Worm (Caenorhabditis elegans): ENCODE measurements around the gene C13F10.6.

Gene C13F10.6

DNA sequence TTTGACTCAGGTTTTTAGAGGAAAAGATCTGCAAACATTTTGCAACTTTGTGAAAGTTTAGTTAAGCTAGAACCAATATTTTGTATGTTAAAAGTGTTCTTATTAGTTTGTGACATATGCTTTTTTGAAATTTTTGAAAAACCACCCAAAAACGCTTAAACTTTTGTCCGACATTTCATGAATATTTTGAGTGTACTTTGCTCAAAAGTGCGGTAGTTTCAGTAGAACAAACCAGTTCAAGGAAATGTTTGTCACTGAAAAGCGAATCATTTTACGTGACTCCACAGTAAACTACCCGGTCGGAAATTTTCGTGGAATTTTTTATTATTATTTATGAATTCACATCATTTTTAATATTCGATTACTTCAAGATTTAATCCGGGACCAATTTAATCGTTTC is 36.3 kb downstream of the C13F10.6 start, which contains the start of gene pitr-5:
Gene pitr-5, plus strand, starts transcription at position 301 of the 400 bp plus-strand sequence.
- TF ChIP-seq mml-1 (tag; optimal IDR thresholded peaks at IDR 0.05) (no peak), daf-12 (tag; optimal IDR thresholded peaks at IDR 0.05) (no peak), skn-1 (tag; optimal IDR thresholded peaks at IDR 0.05) (no peak), jun-1 (tag; optimal IDR thresholded peaks at IDR 0.05) (no peak), elt-2 (tag; optimal IDR thresholded peaks at IDR 0.05) (no peak), fkh-2 (tag; optimal IDR thresholded peaks at IDR 0.05) (no peak), nhr-23 (tag; optimal IDR thresholded peaks at IDR 0.05) (no peak), egl-5 (tag; optimal IDR thresholded peaks at IDR 0.05) (no peak), nfya-1 (tag; optimal IDR thresholded peaks at IDR 0.05; ENCODE audit: insufficient read depth) (no peak), ceh-16 (tag; optimal IDR thresholded peaks at IDR 0.05) (no peak), egl-27 (tag; optimal IDR thresholded peaks at IDR 0.05) (no peak)

DNA sequence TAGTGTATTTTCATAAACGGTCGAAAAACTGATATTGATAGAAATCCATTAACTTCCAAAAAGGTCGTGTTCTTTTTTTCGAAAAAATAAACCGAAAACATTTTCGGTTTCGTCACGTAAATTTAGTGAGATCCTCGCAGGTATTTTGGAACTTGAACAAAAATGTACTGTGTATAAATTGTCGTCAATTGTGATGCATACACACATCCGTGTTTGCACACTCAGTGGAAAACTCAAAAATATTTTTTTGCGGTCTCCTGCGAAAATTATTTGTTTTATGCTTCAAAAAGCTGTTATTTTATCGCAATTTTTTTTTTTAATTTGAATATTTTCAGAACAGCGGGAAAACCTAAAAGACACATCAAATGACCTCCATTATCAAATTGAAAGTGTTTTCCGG is 42.0 kb downstream of the C13F10.6 start, which contains the start of gene cpsf-2:
Gene cpsf-2, plus strand, starts transcription at position 330 of the 400 bp plus-strand sequence.
- TF ChIP-seq nhr-11 (tag; optimal IDR thresholded peaks at IDR 0.05) (no peak), ztf-4 (tag; optimal IDR thresholded peaks at IDR 0.05) (no peak), nhr-77 (tag; optimal IDR thresholded peaks at IDR 0.05) (no peak), ZK546.5 (tag; optimal IDR thresholded peaks at IDR 0.05) (no peak), fos-1 (tag; optimal IDR thresholded peaks at IDR 0.05) (no peak), nhr-43 (tag; optimal IDR thresholded peaks at IDR 0.05; ENCODE audit: poor library complexity, severe bottlenecking) (no peak), unc-62 (GFP tag; optimal IDR thresholded peaks at IDR 0.05) (no peak), nhr-67 (tag; optimal IDR thresholded peaks at IDR 0.05) (no peak), nfya-1 (tag; optimal IDR thresholded peaks at IDR 0.05; ENCODE audit: insufficient read depth) (peak; percentile 14), hmg-11 (tag; optimal IDR thresholded peaks at IDR 0.05) (peak; percentile 60), lsy-12 (tag; optimal IDR thresholded peaks at IDR 0.05) (no peak), eor-1 (tag; optimal IDR thresholded peaks at IDR 0.05) (no peak), skn-1 (tag; optimal IDR thresholded peaks at IDR 0.05) (no peak), snpc-4 (tag; optimal IDR thresholded peaks at IDR 0.05) (no peak), fkh-10 (GFP tag; optimal IDR thresholded peaks at IDR 0.05) (no peak)

DNA sequence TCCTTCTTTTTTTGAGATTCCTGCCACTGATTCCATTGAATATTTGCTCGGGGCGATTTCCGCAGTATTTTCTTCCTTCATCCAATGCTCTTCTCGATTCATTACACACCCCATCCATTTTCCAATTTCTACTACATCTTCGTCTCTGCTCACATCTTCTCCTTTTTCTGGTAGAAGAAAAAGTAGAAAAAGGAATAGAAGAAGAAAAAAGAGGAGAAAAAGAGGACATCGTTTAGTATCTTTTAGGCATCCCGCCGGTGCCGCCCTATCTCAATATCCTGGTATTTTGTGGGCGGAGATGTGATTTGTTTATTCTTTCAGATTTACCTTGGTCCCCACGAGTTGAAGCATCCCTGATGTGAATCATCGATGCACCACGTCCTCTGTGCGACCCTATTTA is 45.6 kb downstream of the C13F10.6 start, which contains the start of gene lgc-39:
Gene lgc-39, plus strand, starts transcription at position 301 of the 400 bp plus-strand sequence.
- TF ChIP-seq snpc-4 (tag; optimal IDR thresholded peaks at IDR 0.05) (no peak), jun-1 (tag; optimal IDR thresholded peaks at IDR 0.05) (no peak), mml-1 (tag; optimal IDR thresholded peaks at IDR 0.05) (no peak), ceh-82 (tag; optimal IDR thresholded peaks at IDR 0.05) (no peak), zag-1 (tag; optimal IDR thresholded peaks at IDR 0.05) (no peak), nhr-23 (tag; optimal IDR thresholded peaks at IDR 0.05) (no peak), hmg-11 (tag; optimal IDR thresholded peaks at IDR 0.05) (no peak)
